Worm (Caenorhabditis elegans) whole organism, L1 larva: Measurements from ENCODE around the gene ZC266.1.

Experiments
- fkh-10 ChIP-seq: sonication (generic microtip); optimal IDR thresholded peaks from 2 replicates; lab custom pipeline; 2017; ENCODE audit warnings: missing biosample characterization, missing genetic modification reagents, missing genetic modification characterization
- jun-1 ChIP-seq: fragments of 150-350 bp; optimal IDR thresholded peaks from 2 replicates; lab custom pipeline; 2014; ENCODE audit warnings: missing biosample characterization, missing genetic modification reagents, missing genetic modification characterization
- nhr-28 ChIP-seq: fragments of 150-350 bp; optimal IDR thresholded peaks from 2 replicates; lab custom pipeline; 2014; ENCODE audit warnings: missing biosample characterization, missing genetic modification characterization
- unc-130 ChIP-seq: fragments of 150-350 bp; optimal IDR thresholded peaks from 2 replicates; lab custom pipeline; 2017; ENCODE audit warnings: missing biosample characterization, missing genetic modification characterization, inconsistent platforms

- no peak for TF ChIP-seq fkh-10 (GFP tag; lab: Kevin White, UChicago)
- no peak for TF ChIP-seq unc-130
- no peak for TF ChIP-seq nhr-28
- TF ChIP-seq jun-1 (tag; lab: Kevin White, UChicago): no peak
Measured at ce11 chrV:4710464-4710863, 10.4 kb upstream of the ZC266.1 start, which contains the start of gene oac-24.
